Worm (Caenorhabditis elegans) whole organism, L4 larva: ENCODE data around the gene unc-71.
"Not testable (repeated sequence)": the region's sequence is repeated elsewhere in the genome, so short reads cannot be mapped to it uniquely, and the experiment has no call there.

Source experiments
- F26F4.8 ChIP-seq: fragments of 200-800 bp; sonication (Bioruptor generic); conservative IDR thresholded peaks from 2 replicates; pipeline ENCODE4 v1.3.6; 2022; ENCODE audit warnings: missing genetic modification characterization, missing compliant biosample characterization
- T20F7.1 ChIP-seq: fragments of 200-800 bp; sonication (Bioruptor generic); optimal IDR thresholded peaks from 2 replicates; lab custom pipeline; 2018; ENCODE audit warnings: mild to moderate bottlenecking, missing genetic modification characterization, missing compliant biosample characterization
- T26A8.4 ChIP-seq: fragments of 200-800 bp; sonication (Bioruptor generic); IDR thresholded peaks from 2 replicates; pipeline ENCODE4 v1.3.6; 2022; ENCODE audit warnings: missing genetic modification characterization, missing compliant biosample characterization
- Y48G9A.11 ChIP-seq: fragments of 200-800 bp; sonication (Bioruptor generic); IDR thresholded peaks from 2 replicates; pipeline ENCODE4 v1.3.6; 2022; ENCODE audit warnings: missing genetic modification reagents, missing genetic modification characterization, missing compliant biosample characterization
- ZK546.5 ChIP-seq, 2 experiments: sonication (generic microtip); optimal IDR thresholded peaks; 2 replicates each; lab custom pipeline; 2017; ENCODE audit warnings: missing biosample characterization in 2 of 2, missing genetic modification characterization in 2 of 2
- aha-1 ChIP-seq: fragments of 150-350 bp; peaks from one replicate; lab custom pipeline; 2014; ENCODE audit warnings: missing biosample characterization, missing genetic modification characterization
- arid-1 ChIP-seq: fragments of 200-800 bp; sonication (Bioruptor generic); conservative IDR thresholded peaks from 2 replicates; pipeline ENCODE4 v1.3.6; 2022; ENCODE audit warnings: missing genetic modification reagents, missing genetic modification characterization, missing compliant biosample characterization
- ceh-20 ChIP-seq: fragments of 200-800 bp; sonication (Bioruptor generic); IDR thresholded peaks from 2 replicates; pipeline ENCODE4 v1.3.6; 2022; ENCODE audit warnings: missing genetic modification reagents, missing genetic modification characterization, missing compliant biosample characterization
- ceh-28 ChIP-seq: fragments of 150-350 bp; optimal IDR thresholded peaks from 2 replicates; lab custom pipeline; 2014; ENCODE audit warnings: missing biosample characterization, missing genetic modification reagents, missing genetic modification characterization
- cey-2 ChIP-seq: sonication (generic microtip); optimal IDR thresholded peaks from 3 replicates; lab custom pipeline; 2017; ENCODE audit warnings: missing genetic modification characterization, mild to moderate bottlenecking, missing compliant biosample characterization, antibody characterized with exemption, borderline replicate concordance; ENCODE audit not compliant: insufficient read depth
- daf-8 ChIP-seq: fragments of 200-800 bp; sonication (Bioruptor generic); IDR thresholded peaks from 2 replicates; pipeline ENCODE4 v1.3.6; 2022; ENCODE audit warnings: missing genetic modification characterization, missing compliant biosample characterization
- dmd-6 ChIP-seq: fragments of 200-800 bp; sonication (Bioruptor generic); IDR thresholded peaks from 2 replicates; pipeline ENCODE4 v1.3.6; 2022; ENCODE audit warnings: missing genetic modification reagents, missing genetic modification characterization, missing compliant biosample characterization
- dve-1 ChIP-seq: sonication (generic microtip); optimal IDR thresholded peaks from 2 replicates; lab custom pipeline; 2017; ENCODE audit warnings: antibody characterized with exemption, mild to moderate bottlenecking, missing genetic modification characterization, missing compliant biosample characterization; ENCODE audit not compliant: insufficient read depth
- fos-1 ChIP-seq: fragments of 150-350 bp; optimal IDR thresholded peaks from 2 replicates; lab custom pipeline; 2014; ENCODE audit warnings: missing biosample characterization, missing genetic modification characterization
- gei-8 ChIP-seq: fragments of 200-800 bp; sonication (Bioruptor generic); optimal IDR thresholded peaks from 2 replicates; lab custom pipeline; 2018; ENCODE audit warnings: mild to moderate bottlenecking, missing genetic modification characterization, missing compliant biosample characterization
- hif-1 ChIP-seq, 2 experiments: sonication (generic microtip); optimal IDR thresholded peaks; 2 replicates each; lab custom pipeline; 2016 to 2017; ENCODE audit warnings: missing compliant biosample characterization in 2 of 2, missing genetic modification characterization in 2 of 2, missing genetic modification reagents in 2 of 2, missing genotype in 2 of 2, mild to moderate bottlenecking in 1 of 2
- hlh-11 ChIP-seq: fragments of 200-800 bp; sonication (Bioruptor generic); optimal IDR thresholded peaks from 2 replicates; lab custom pipeline; 2018; ENCODE audit warnings: mild to moderate bottlenecking, missing genetic modification characterization, missing compliant biosample characterization
- hlh-30 ChIP-seq: sonication (generic microtip); optimal IDR thresholded peaks from 2 replicates; lab custom pipeline; 2017; ENCODE audit warnings: antibody characterized with exemption, mild to moderate bottlenecking, missing genetic modification characterization, missing compliant biosample characterization; ENCODE audit not compliant: insufficient read depth
- lin-1 ChIP-seq: fragments of 200-800 bp; sonication (Bioruptor generic); IDR thresholded peaks from 2 replicates; pipeline ENCODE4 v1.3.6; 2022; ENCODE audit warnings: missing genetic modification reagents, missing genetic modification characterization, missing compliant biosample characterization
- lin-13 ChIP-seq: fragments of 150-350 bp; optimal IDR thresholded peaks from 2 replicates; lab custom pipeline; 2014; ENCODE audit warnings: missing biosample characterization, missing genetic modification reagents, missing genetic modification characterization
- lin-15B ChIP-seq: fragments of 150-350 bp; sonication (generic microtip); optimal IDR thresholded peaks from 3 replicates; lab custom pipeline; 2014; ENCODE audit warnings: missing biosample characterization, missing genetic modification characterization
- lin-39 ChIP-seq: fragments of 150-350 bp; optimal IDR thresholded peaks from 2 replicates; lab custom pipeline; 2014; ENCODE audit warnings: missing biosample characterization, missing genetic modification reagents, missing genetic modification characterization
- lir-3 ChIP-seq: sonication (generic microtip); optimal IDR thresholded peaks from 2 replicates; lab custom pipeline; 2016; ENCODE audit warnings: mild to moderate bottlenecking, missing genetic modification characterization, missing compliant biosample characterization
- lsy-2 ChIP-seq, 2 experiments: fragments of 150-350 bp in 1 of 2; sonication (generic microtip) in 1 of 2; optimal IDR thresholded peaks; 2 replicates each; lab custom pipeline; 2014 to 2017; ENCODE audit warnings: missing biosample characterization in 2 of 2, missing genetic modification characterization in 2 of 2
- madf-5 ChIP-seq, 2 experiments: fragments of 200-800 bp; sonication (Bioruptor generic); IDR thresholded peaks; 2 replicates each; pipeline ENCODE4 v1.3.6; 2022; ENCODE audit warnings: missing compliant biosample characterization in 2 of 2, missing genetic modification characterization in 2 of 2
- madf-9 ChIP-seq: fragments of 200-800 bp; sonication (Bioruptor generic); conservative IDR thresholded peaks from 2 replicates; pipeline ENCODE4 v1.3.6; 2022; ENCODE audit warnings: missing genetic modification reagents, missing genetic modification characterization, missing compliant biosample characterization
- mdl-1 ChIP-seq, 2 experiments: fragments of 150-350 bp in 1 of 2; sonication (generic microtip) in 1 of 2; optimal IDR thresholded peaks; 2 replicates each; lab custom pipeline; 2014 to 2017; ENCODE audit warnings: missing biosample characterization in 2 of 2, missing genetic modification characterization in 2 of 2
- mdt-29 ChIP-seq: fragments of 200-800 bp; sonication (Bioruptor generic); IDR thresholded peaks from 2 replicates; pipeline ENCODE4 v1.3.6; 2022; ENCODE audit warnings: missing genetic modification reagents, missing genetic modification characterization, missing compliant biosample characterization
- nhr-10 ChIP-seq: fragments of 150-350 bp; optimal IDR thresholded peaks from 2 replicates; lab custom pipeline; 2014; ENCODE audit warnings: missing biosample characterization, missing genetic modification characterization
- nhr-102 ChIP-seq: sonication (generic microtip); optimal IDR thresholded peaks from 2 replicates; lab custom pipeline; 2016; ENCODE audit warnings: mild to moderate bottlenecking, missing genetic modification characterization, moderate library complexity, missing compliant biosample characterization
- nhr-237 ChIP-seq: sonication (generic microtip); optimal IDR thresholded peaks from 2 replicates; lab custom pipeline; 2017; ENCODE audit warnings: missing biosample characterization, missing genetic modification characterization
- nhr-25 ChIP-seq: sonication (generic microtip); optimal IDR thresholded peaks from 2 replicates; lab custom pipeline; 2017; ENCODE audit warnings: missing genetic modification characterization, mild to moderate bottlenecking, missing compliant biosample characterization, antibody characterized with exemption, moderate library complexity, borderline replicate concordance; ENCODE audit not compliant: insufficient read depth
- nhr-28 ChIP-seq: fragments of 150-350 bp; optimal IDR thresholded peaks from 2 replicates; lab custom pipeline; 2014; ENCODE audit warnings: missing biosample characterization, missing genetic modification characterization
- nhr-48 ChIP-seq: sonication (generic microtip); optimal IDR thresholded peaks from 2 replicates; lab custom pipeline; 2016; ENCODE audit warnings: mild to moderate bottlenecking, missing genetic modification characterization, missing compliant biosample characterization
- pha-4 ChIP-seq, 2 experiments: fragments of 150-350 bp in 1 of 2; fragments of 200-800 bp in 1 of 2; sonication (Bioruptor generic) in 1 of 2; IDR thresholded peaks in 1 of 2; optimal IDR thresholded peaks in 1 of 2; 2 replicates each; pipeline versions ENCODE4 v1.3.6 to Lab custom; 2014 to 2022; ENCODE audit warnings: missing genetic modification characterization in 2 of 2, missing genetic modification reagents in 2 of 2, missing biosample characterization in 1 of 2, missing compliant biosample characterization in 1 of 2
- snpc-4 ChIP-seq: fragments of 150-350 bp; optimal IDR thresholded peaks from 2 replicates; lab custom pipeline; 2014; ENCODE audit warnings: missing biosample characterization, missing genetic modification characterization
- tra-1 ChIP-seq: fragments of 200-800 bp; sonication (Bioruptor generic); IDR thresholded peaks from 2 replicates; pipeline ENCODE4 v1.3.6; 2022; ENCODE audit warnings: missing genetic modification reagents, missing genetic modification characterization, missing compliant biosample characterization
- unc-130 ChIP-seq: sonication (generic microtip); optimal IDR thresholded peaks from 2 replicates; lab custom pipeline; 2016; ENCODE audit warnings: missing genetic modification reagents, missing genetic modification characterization, missing compliant biosample characterization
- unc-62 ChIP-seq, 3 experiments: fragments of 150-350 bp in 1 of 3; sonication (generic microtip); optimal IDR thresholded peaks in 2 of 3; peaks in 1 of 3; 1 replicate in 1 of 3; 2 replicates in 2 of 3; lab custom pipeline; 2014 to 2017; ENCODE audit warnings: missing biosample characterization in 3 of 3, missing genetic modification characterization in 3 of 3, missing genetic modification reagents in 3 of 3, missing genotype in 1 of 3
- vab-7 ChIP-seq: fragments of 200-800 bp; sonication (Bioruptor generic); IDR thresholded peaks from 2 replicates; pipeline ENCODE4 v1.3.6; 2022; ENCODE audit warnings: missing genetic modification reagents, missing genetic modification characterization, missing compliant biosample characterization
- zag-1 ChIP-seq: fragments of 150-350 bp; optimal IDR thresholded peaks from 2 replicates; lab custom pipeline; 2014; ENCODE audit warnings: missing biosample characterization, missing genetic modification characterization
- zip-2 ChIP-seq: fragments of 150-350 bp; optimal IDR thresholded peaks from 2 replicates; lab custom pipeline; 2014; ENCODE audit warnings: missing biosample characterization, missing genetic modification characterization

Gene unc-71

DNA sequence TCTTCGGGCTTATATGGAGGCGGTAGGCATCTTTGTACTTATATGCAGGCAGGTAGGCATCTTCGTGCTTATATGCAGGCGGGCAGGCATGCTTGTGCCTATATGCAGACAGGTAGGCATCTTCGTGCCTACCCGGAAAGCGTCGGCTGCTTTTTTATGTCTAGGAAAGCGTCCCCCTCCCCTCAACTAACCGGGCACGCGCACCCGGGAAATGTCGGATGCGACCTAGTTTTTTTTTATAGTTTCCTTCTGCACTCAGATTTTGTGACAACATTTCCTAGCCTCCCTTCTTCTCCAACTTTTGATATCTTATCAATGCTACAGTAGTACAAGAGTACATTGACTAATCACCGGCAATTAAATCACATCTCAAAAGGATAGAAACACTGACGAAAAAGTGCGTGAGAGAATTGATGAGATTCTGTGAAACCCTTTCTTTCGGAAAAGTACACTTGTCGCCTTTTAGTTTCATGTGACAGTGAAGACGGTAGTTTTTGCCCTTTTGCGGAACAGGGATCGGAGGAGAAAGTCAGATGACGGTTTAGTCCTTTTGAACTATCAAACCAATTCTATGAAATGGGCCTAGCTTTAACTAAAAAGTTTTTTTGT, 42.5 kb downstream of the unc-71 start:
- TF ChIP-seq unc-62 (GFP tag; optimal IDR thresholded peaks at IDR 0.05 in 1 of 2; lab: Kevin White, UChicago) (peak in 1 of 2 experiments; percentile 92), unc-62 (tag; optimal IDR thresholded peaks at IDR 0.05; lab: Kevin White, UChicago) (no peak), ZK546.5 (tag; optimal IDR thresholded peaks at IDR 0.05; lab: Kevin White, UChicago) (no peak), cey-2 (tag; lab: Kevin White, UChicago) (peak; percentile 39), fos-1 (no peak), aha-1 (tag; lab: Kevin White, UChicago) (peak; percentile 66), F26F4.8 (no peak), nhr-102 (tag; lab: Kevin White, UChicago) (no peak), nhr-237 (tag; lab: Kevin White, UChicago) (no peak), mdl-1 (tag; optimal IDR thresholded peaks at IDR 0.05; lab: Kevin White, UChicago) (peak; percentile 21 to 63), nhr-48 (tag; lab: Kevin White, UChicago) (peak; percentile 39), lsy-2 (tag; optimal IDR thresholded peaks at IDR 0.05; lab: Kevin White, UChicago) (peak in 1 of 2 experiments; percentile 45), Y48G9A.11 (GFP tag; lab: Robert Waterston, UW) (no peak), mdt-29 (no peak), dmd-6 (GFP tag; lab: Robert Waterston, UW) (peak; percentile 35; the same call in 1 of the 2 replicates), tra-1 (0 out of 2 replicates have a peak, but pooled peaks have one; percentile 12), zag-1 (no peak), T20F7.1 (GFP tag; lab: Kevin White, UChicago) (no peak), dve-1 (tag; lab: Kevin White, UChicago) (peak; percentile 67), daf-8 (GFP tag; lab: Robert Waterston, UW) (no peak), nhr-25 (tag; lab: Kevin White, UChicago) (peak; percentile 19), snpc-4 (tag; lab: Kevin White, UChicago) (peak; percentile 17), nhr-28 (tag; lab: Kevin White, UChicago) (peak; percentile 94), hlh-30 (tag; lab: Kevin White, UChicago) (peak; percentile 60), ceh-20 (GFP tag; lab: Robert Waterston, UW) (no peak)

DNA sequence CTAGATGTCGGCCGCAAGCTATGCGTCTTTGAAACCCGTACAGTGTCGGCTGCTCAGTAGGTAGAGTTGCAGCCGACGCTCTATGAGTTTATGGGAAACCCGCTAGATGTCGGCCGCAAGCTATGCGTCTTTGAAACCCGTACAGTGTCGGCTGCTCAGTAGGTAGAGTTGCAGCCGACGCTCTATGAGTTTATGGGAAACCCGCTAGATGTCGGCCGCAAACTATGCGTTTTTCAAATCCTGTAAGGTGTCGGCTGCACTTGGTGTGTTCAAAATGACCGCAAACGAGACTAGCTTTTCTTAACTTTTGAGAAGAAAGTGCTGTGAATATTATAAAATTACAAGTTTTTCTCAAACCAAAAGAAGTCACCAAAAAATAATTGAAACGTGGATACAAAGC, 43.4 kb downstream of the unc-71 start:
- peak in 1 of 2 experiments; percentile 30 for TF ChIP-seq unc-62 (GFP tag; optimal IDR thresholded peaks at IDR 0.05 in 1 of 2; lab: Kevin White, UChicago)
- TF ChIP-seq unc-62 (tag; optimal IDR thresholded peaks at IDR 0.05; lab: Kevin White, UChicago), result not testable (repeated sequence)

DNA sequence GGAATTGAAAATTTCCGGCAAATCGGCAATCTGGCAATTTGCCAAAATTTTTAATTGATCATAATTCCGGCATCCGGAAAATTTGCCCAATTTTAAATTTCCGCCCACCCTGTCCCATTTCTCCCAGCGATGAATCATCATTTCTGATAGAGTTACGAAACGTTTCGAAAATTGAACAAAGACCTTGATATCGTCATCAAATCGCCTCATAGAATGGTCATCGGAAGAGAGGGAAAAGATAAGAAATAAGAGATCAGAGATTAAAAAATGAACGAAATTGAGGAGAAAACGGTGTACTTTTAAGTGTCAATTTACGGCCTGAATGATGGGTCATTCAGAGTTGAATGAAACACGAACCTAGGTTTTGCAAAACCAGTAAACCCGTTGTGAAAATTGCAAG, 43.9 kb downstream of the unc-71 start:
- TF ChIP-seq lir-3 (tag; lab: Kevin White, UChicago), result no peak
- peak; percentile 73 for TF ChIP-seq dve-1 (tag; lab: Kevin White, UChicago)
- no peak for TF ChIP-seq nhr-237 (tag; lab: Kevin White, UChicago)
- TF ChIP-seq T26A8.4 (GFP tag; lab: Robert Waterston, UW), result no peak
- no peak for TF ChIP-seq hif-1 (tag; optimal IDR thresholded peaks at IDR 0.05; lab: Kevin White, UChicago)
- TF ChIP-seq aha-1 (tag; lab: Kevin White, UChicago), result peak; percentile 55
- no peak for TF ChIP-seq fos-1
- no peak for TF ChIP-seq unc-62 (GFP tag; optimal IDR thresholded peaks at IDR 0.05 in 1 of 2; lab: Kevin White, UChicago)
- TF ChIP-seq unc-62 (tag; optimal IDR thresholded peaks at IDR 0.05; lab: Kevin White, UChicago), result no peak
- TF ChIP-seq vab-7 (GFP tag; lab: Robert Waterston, UW), result no peak
- TF ChIP-seq lsy-2 (tag; optimal IDR thresholded peaks at IDR 0.05; lab: Kevin White, UChicago), result no peak
- TF ChIP-seq arid-1 (GFP tag; lab: Robert Waterston, UW), result no peak
- no peak for TF ChIP-seq pha-4 (GFP tag; IDR thresholded peaks at IDR 0.05; lab: Robert Waterston, UW)
- TF ChIP-seq pha-4 (tag; optimal IDR thresholded peaks at IDR 0.05; lab: Kevin White, UChicago), result no peak
- TF ChIP-seq gei-8 (GFP tag; lab: Kevin White, UChicago), result no peak
- TF ChIP-seq daf-8 (GFP tag; lab: Robert Waterston, UW), result no peak
- TF ChIP-seq unc-130, result no peak
- no peak for TF ChIP-seq madf-5 (GFP tag; IDR thresholded peaks at IDR 0.05; lab: Robert Waterston, UW)
- TF ChIP-seq nhr-10, result no peak
- peak; percentile 69 for TF ChIP-seq dmd-6 (GFP tag; lab: Robert Waterston, UW)
- TF ChIP-seq tra-1, result no peak
- no peak for TF ChIP-seq ceh-20 (GFP tag; lab: Robert Waterston, UW)
- TF ChIP-seq hlh-11 (tag; lab: Kevin White, UChicago), result peak; percentile 51
- TF ChIP-seq mdl-1 (tag; optimal IDR thresholded peaks at IDR 0.05; lab: Kevin White, UChicago), result no peak
- no peak for TF ChIP-seq madf-9
- TF ChIP-seq zip-2 (tag; lab: Kevin White, UChicago), result no peak
- TF ChIP-seq lin-1, result no peak
- no peak for TF ChIP-seq ceh-28
- TF ChIP-seq lin-13 (GFP tag; lab: Kevin White, UChicago), result peak; percentile 57
- no peak for TF ChIP-seq lin-15B
- TF ChIP-seq lin-39 (tag; lab: Kevin White, UChicago), result no peak
